Worm (Caenorhabditis elegans) whole organism, early embryonic: ENCODE data around the gene F28B12.6.

Source experiments
- B0310.2 ChIP-seq: sonication (generic microtip); optimal IDR thresholded peaks from 2 replicates; lab custom pipeline; 2016; ENCODE audit warnings: mild to moderate bottlenecking, missing genetic modification characterization, missing compliant biosample characterization
- F13C5.2 ChIP-seq: sonication (generic microtip); optimal IDR thresholded peaks from 2 replicates; lab custom pipeline; 2017; ENCODE audit warnings: mild to moderate bottlenecking, missing genetic modification characterization, inconsistent platforms, missing compliant biosample characterization
- aly-1 ChIP-seq: sonication (generic microtip); optimal IDR thresholded peaks from 2 replicates; lab custom pipeline; 2016; ENCODE audit warnings: missing genetic modification characterization, missing compliant biosample characterization
- ama-1 ChIP-seq: fragments of 150-350 bp; optimal IDR thresholded peaks from 2 replicates; lab custom pipeline; 2014
- ceh-13 ChIP-seq: fragments of 200-800 bp; sonication (Bioruptor generic); optimal IDR thresholded peaks from 2 replicates; lab custom pipeline; 2018; ENCODE audit warnings: mild to moderate bottlenecking, missing genetic modification characterization, missing compliant biosample characterization
- ceh-36 ChIP-seq: sonication (generic microtip); optimal IDR thresholded peaks from 2 replicates; lab custom pipeline; 2016; ENCODE audit warnings: missing genetic modification characterization, inconsistent platforms, missing compliant biosample characterization
- ets-7 ChIP-seq: sonication (generic microtip); optimal IDR thresholded peaks from 2 replicates; lab custom pipeline; 2016; ENCODE audit warnings: missing genotype, missing genetic modification characterization, missing compliant biosample characterization
- flt-1 ChIP-seq: fragments of 200-800 bp; sonication (Bioruptor generic); IDR thresholded peaks from 2 replicates; pipeline ENCODE4 v1.3.6; 2022; ENCODE audit warnings: missing genetic modification characterization, missing compliant biosample characterization
- hmbx-1 ChIP-seq: sonication (generic microtip); optimal IDR thresholded peaks from 2 replicates; lab custom pipeline; 2016; ENCODE audit warnings: mild to moderate bottlenecking, missing genetic modification characterization, missing compliant biosample characterization
- hmg-4 ChIP-seq: fragments of 200-800 bp; sonication (Bioruptor generic); optimal IDR thresholded peaks from 2 replicates; lab custom pipeline; 2018; ENCODE audit warnings: mild to moderate bottlenecking, missing genetic modification characterization, missing compliant biosample characterization
- hnd-1 ChIP-seq: sonication (generic microtip); optimal IDR thresholded peaks from 2 replicates; lab custom pipeline; 2016; ENCODE audit warnings: missing genetic modification characterization, missing compliant biosample characterization
- pes-1 ChIP-seq: fragments of 200-800 bp; sonication (Bioruptor generic); IDR thresholded peaks from 2 replicates; pipeline ENCODE4 v1.3.6; 2022; ENCODE audit warnings: missing genetic modification reagents, missing genetic modification characterization, missing compliant biosample characterization
- scrt-1 ChIP-seq: fragments of 200-800 bp; sonication (Bioruptor generic); IDR thresholded peaks from 2 replicates; pipeline ENCODE4 v1.3.6; 2022; ENCODE audit warnings: missing genetic modification characterization, missing compliant biosample characterization
- sea-1 ChIP-seq: fragments of 200-800 bp; sonication (Bioruptor generic); conservative IDR thresholded peaks from 2 replicates; pipeline ENCODE4 v1.3.6; 2022; ENCODE audit warnings: missing genetic modification characterization, missing compliant biosample characterization
- tbx-11 ChIP-seq: fragments of 200-800 bp; sonication (Bioruptor generic); IDR thresholded peaks from 2 replicates; pipeline ENCODE4 v1.3.6; 2022; ENCODE audit warnings: missing genetic modification characterization, missing compliant biosample characterization
- tbx-37 ChIP-seq: fragments of 200-800 bp; sonication (Bioruptor generic); conservative IDR thresholded peaks from 2 replicates; pipeline ENCODE4 v1.3.6; 2022; ENCODE audit warnings: missing genetic modification reagents, missing genetic modification characterization, missing compliant biosample characterization
- tra-4 ChIP-seq: sonication (generic microtip); optimal IDR thresholded peaks from 2 replicates; lab custom pipeline; 2017; ENCODE audit warnings: missing genetic modification characterization, missing compliant biosample characterization

Gene F28B12.6

DNA sequence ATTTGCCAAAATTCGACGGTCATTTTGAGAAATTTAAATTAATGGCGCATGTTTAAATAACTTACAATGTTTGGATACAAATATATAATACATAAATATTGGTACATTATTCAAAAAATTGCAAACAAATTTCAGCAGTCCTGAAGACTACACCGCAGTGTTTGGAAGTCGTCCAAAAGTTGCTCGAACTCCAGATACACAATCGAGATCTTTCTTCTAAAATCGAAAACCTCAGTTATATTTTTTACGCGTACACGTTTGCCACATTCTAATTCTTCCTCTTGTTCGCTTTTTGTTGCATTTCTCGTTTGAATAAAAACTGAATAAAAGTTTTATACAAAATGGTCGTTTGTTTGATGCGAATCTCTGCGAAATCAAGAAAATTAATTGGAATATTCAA is 36.4 kb upstream of the F28B12.6 start, which contains the start of gene tsp-18:
Gene tsp-18, plus strand, starts transcription at position 301 of the 400 bp plus-strand sequence.
- TF ChIP-seq pes-1 (no peak), hmg-4 (GFP tag; lab: Kevin White, UChicago) (no peak), ets-7 (tag; lab: Kevin White, UChicago) (no peak), ceh-36 (tag; lab: Kevin White, UChicago) (no peak), scrt-1 (no peak), hmbx-1 (no peak), tra-4 (no peak)

DNA sequence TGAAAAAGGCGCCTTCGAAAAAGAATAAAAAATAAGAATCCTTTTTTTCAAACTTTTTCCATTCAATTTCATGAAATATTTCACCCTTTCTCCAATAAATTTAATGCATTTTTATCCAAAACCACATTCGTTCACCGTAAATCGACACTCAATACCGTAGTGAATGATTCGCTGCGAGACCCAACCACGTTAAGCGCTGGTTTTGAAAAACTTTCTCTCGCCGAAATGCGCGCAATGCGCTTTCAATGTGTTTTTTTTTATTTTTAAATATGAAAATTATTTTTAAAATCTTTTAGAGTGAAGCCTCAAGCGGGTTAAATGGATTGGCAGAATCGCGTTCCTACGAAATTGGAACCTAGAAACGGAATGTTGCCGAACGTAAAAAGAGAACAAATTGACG is 34.4 kb upstream of the F28B12.6 start, which contains the start of gene F59G1.8:
Gene F59G1.8, plus strand, starts transcription at position 293 of the 400 bp plus-strand sequence.
- TF ChIP-seq ama-1 (lab: Kevin White, UChicago) (no peak), sea-1 (GFP tag; lab: Robert Waterston, UW) (no peak), B0310.2 (tag; lab: Kevin White, UChicago) (no peak), ceh-13 (GFP tag; lab: Kevin White, UChicago) (no peak), tra-4 (no peak), ets-7 (tag; lab: Kevin White, UChicago) (no peak), scrt-1 (no peak), pes-1 (no peak), ceh-36 (tag; lab: Kevin White, UChicago) (no peak), tbx-11 (GFP tag; lab: Robert Waterston, UW) (no peak), F13C5.2 (tag; lab: Kevin White, UChicago) (no peak), flt-1 (GFP tag; lab: Robert Waterston, UW) (no peak), aly-1 (tag; lab: Kevin White, UChicago) (no peak), hmg-4 (GFP tag; lab: Kevin White, UChicago) (no peak), hnd-1 (tag; lab: Kevin White, UChicago) (no peak), tbx-37 (GFP tag; lab: Robert Waterston, UW) (no peak), hmbx-1 (no peak)

DNA sequence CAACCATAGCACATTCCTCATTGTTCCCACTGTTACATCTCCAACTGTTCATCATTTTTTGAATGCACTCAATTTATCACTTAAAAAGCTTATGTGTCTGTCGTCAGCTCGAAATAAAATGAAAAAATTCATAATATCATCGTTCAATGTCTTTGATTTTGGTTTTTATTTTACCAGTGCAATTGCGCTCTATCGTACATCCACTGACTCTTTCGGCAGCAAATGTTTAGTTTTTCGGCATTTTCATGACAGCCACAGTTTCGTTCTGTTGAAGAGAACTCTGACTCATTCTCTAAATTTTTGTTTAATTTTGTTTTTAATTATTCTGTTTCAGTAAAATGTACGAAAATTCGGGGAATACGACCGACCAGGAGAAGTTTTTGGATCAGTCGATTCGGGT is 33.2 kb upstream of the F28B12.6 start, which contains the start of gene vps-35:
Gene vps-35, plus strand, starts transcription at position 335 of the 400 bp plus-strand sequence.
- TF ChIP-seq ceh-13 (GFP tag; lab: Kevin White, UChicago) (no peak), scrt-1 (no peak), sea-1 (GFP tag; lab: Robert Waterston, UW) (no peak)

DNA sequence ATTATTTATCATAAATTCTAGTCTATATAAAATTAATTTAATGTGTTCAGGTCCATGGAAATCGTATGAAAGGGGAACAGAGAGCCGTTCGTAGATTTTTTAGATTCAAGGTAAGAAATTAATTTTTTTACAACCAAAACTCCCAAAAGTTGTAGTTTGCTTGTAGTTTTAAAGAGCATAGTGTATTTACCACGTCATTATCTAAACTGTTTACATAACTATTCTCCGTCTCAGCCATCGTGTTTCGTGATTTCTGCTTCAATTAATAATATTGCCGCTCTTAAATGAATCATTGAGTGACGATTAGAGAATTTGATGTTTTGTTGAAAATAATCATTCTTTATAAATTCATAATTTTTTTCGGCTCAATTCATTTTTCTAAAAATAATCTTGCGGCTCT is 29.4 kb upstream of the F28B12.6 start, which contains the start of gene cgt-3:
Gene cgt-3, plus strand, starts transcription at position 51 of the 400 bp plus-strand sequence.
- no peak for TF ChIP-seq pes-1
- no peak for TF ChIP-seq tra-4
- TF ChIP-seq hmbx-1: no peak
- TF ChIP-seq flt-1 (GFP tag; lab: Robert Waterston, UW): no peak
- TF ChIP-seq scrt-1: no peak
- no peak for TF ChIP-seq hnd-1 (tag; lab: Kevin White, UChicago)
- TF ChIP-seq sea-1 (GFP tag; lab: Robert Waterston, UW): no peak
- TF ChIP-seq B0310.2 (tag; lab: Kevin White, UChicago): no peak
- TF ChIP-seq ama-1 (lab: Kevin White, UChicago): no peak
- TF ChIP-seq tbx-37 (GFP tag; lab: Robert Waterston, UW): no peak
- TF ChIP-seq aly-1 (tag; lab: Kevin White, UChicago): no peak
- no peak for TF ChIP-seq tbx-11 (GFP tag; lab: Robert Waterston, UW)
- TF ChIP-seq ceh-13 (GFP tag; lab: Kevin White, UChicago): no peak
- TF ChIP-seq ets-7 (tag; lab: Kevin White, UChicago): no peak

DNA sequence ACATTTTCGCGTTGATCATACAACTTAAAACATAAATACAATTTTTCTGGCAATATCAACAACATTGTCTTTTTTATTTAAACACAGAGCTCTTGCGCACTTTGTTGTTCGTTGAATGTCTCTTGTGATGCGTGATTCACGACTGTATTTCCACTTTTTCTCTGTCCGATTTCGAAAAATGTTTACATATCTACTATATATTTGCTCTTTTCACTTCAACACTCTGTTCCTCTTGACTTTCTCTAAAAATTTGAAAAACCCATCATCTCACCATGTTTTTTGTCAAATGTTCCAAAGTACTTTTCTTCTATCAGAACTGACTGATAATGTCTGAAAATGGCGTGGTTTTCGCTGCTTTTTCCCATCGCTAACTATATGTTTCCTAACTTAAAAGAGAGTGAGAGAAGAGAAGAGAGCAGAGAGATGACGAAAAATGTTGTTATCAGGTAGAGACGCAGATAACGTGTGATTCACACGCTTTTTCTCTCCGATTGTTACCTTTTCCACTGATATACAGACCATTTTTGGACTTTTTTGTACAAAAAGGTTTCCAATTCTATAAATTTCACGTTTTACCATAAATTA is 28.6 kb upstream of the F28B12.6 start:
- no peak for TF ChIP-seq tbx-37 (GFP tag; lab: Robert Waterston, UW)
- TF ChIP-seq hnd-1 (tag; lab: Kevin White, UChicago): no peak
- no peak for TF ChIP-seq ama-1 (lab: Kevin White, UChicago)
- TF ChIP-seq tbx-11 (GFP tag; lab: Robert Waterston, UW): no peak

DNA sequence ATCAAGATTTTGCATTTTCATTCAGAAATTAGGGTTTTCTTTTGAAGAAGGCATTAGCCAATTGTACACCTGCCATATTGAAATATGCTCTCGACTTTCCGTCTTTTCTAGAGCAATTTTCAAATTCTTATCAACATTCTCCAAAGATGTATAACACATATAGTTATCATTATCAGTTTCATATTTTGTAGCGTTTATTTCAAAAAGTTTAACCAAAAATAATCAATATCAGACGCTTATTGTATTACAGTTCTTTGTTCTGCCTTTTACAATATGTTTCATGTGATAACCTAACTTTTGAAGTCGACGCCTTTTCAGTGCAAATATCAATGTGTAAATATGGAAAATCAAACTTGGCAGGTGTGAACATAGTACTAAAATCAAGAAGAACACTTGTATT is 26.8 kb upstream of the F28B12.6 start:
- no peak for TF ChIP-seq sea-1 (GFP tag; lab: Robert Waterston, UW)
- TF ChIP-seq scrt-1: no peak
- no peak for TF ChIP-seq pes-1
- no peak for TF ChIP-seq tra-4
- no peak for TF ChIP-seq hmbx-1
- TF ChIP-seq ets-7 (tag; lab: Kevin White, UChicago): no peak
- no peak for TF ChIP-seq tbx-11 (GFP tag; lab: Robert Waterston, UW)
- no peak for TF ChIP-seq F13C5.2 (tag; lab: Kevin White, UChicago)
- no peak for TF ChIP-seq B0310.2 (tag; lab: Kevin White, UChicago)
- TF ChIP-seq flt-1 (GFP tag; lab: Robert Waterston, UW): no peak
- no peak for TF ChIP-seq ama-1 (lab: Kevin White, UChicago)
- no peak for TF ChIP-seq tbx-37 (GFP tag; lab: Robert Waterston, UW)
- TF ChIP-seq ceh-36 (tag; lab: Kevin White, UChicago): no peak
- no peak for TF ChIP-seq hmg-4 (GFP tag; lab: Kevin White, UChicago)

DNA sequence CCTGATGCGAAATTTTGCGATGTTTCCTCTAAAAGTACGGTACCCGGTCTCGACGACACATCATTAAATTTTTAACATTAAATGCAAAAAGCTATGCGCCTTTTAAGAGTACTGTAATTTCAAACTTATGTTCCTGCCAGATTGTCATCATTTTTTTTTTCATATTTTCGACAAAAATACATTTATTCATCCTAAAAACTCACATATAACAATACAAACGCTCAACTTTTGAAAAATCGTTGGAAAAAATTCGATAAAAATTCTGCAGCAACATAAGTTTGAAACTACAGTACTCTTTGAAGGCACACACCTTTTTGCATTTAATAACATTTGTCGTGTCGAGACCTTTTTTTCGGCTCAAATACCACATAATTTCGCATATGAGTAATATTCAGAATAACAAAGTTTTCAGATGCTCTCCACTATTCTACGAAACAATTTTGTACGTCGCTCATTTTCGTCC is 23.6 kb upstream of the F28B12.6 start, which contains the start of gene frh-1:
Gene frh-1, plus strand, starts transcription at position 413 of the 463 bp plus-strand sequence.
- TF ChIP-seq hnd-1 (tag; lab: Kevin White, UChicago) (no peak), B0310.2 (tag; lab: Kevin White, UChicago) (no peak), tbx-11 (GFP tag; lab: Robert Waterston, UW) (no peak), ceh-13 (GFP tag; lab: Kevin White, UChicago) (no peak), ama-1 (lab: Kevin White, UChicago) (no peak), flt-1 (GFP tag; lab: Robert Waterston, UW) (no peak), hmg-4 (GFP tag; lab: Kevin White, UChicago) (no peak)
